Fruit fly (Drosophila melanogaster) whole organism, embryonic: Measurements from ENCODE around the gene CG11426.

Experiments used
- Abd-B ChIP-seq: fragments of 200-800 bp; sonication (Bioruptor generic); optimal IDR thresholded peaks from 2 replicates; lab custom pipeline; 2018; ENCODE audit warnings: missing biosample characterization, mild to moderate bottlenecking, missing genetic modification characterization, moderate library complexity
- Atf-2 ChIP-seq: fragments of 200-800 bp; sonication (Bioruptor generic); optimal IDR thresholded peaks from 2 replicates; lab custom pipeline; 2016; ENCODE audit warnings: missing biosample characterization, missing genetic modification characterization
- Atf3 ChIP-seq: fragments of 200-800 bp; sonication (Bioruptor generic); optimal IDR thresholded peaks from 3 replicates; lab custom pipeline; 2016; ENCODE audit warnings: missing biosample characterization, missing genetic modification characterization
- Bdp1 ChIP-seq: fragments of 200-800 bp; sonication (Bioruptor generic); optimal IDR thresholded peaks from 3 replicates; lab custom pipeline; 2016; ENCODE audit warnings: missing biosample characterization, missing genetic modification characterization
- CG10267 ChIP-seq: fragments of 200-800 bp; sonication (Bioruptor generic); optimal IDR thresholded peaks from 2 replicates; lab custom pipeline; 2018; ENCODE audit warnings: missing biosample characterization, mild to moderate bottlenecking, missing genetic modification characterization, moderate library complexity
- CG10274 ChIP-seq: fragments of 200-800 bp; sonication (Bioruptor generic); optimal IDR thresholded peaks from 3 replicates; lab custom pipeline; 2017; ENCODE audit warnings: missing biosample characterization, mild to moderate bottlenecking, missing genetic modification characterization
- CG10431 ChIP-seq: fragments of 200-800 bp; sonication (Bioruptor generic); optimal IDR thresholded peaks from 3 replicates; lab custom pipeline; 2018; ENCODE audit warnings: missing biosample characterization, mild to moderate bottlenecking, missing genetic modification characterization
- CG11085 ChIP-seq: fragments of 200-800 bp; sonication (Bioruptor generic); IDR thresholded peaks from 2 replicates; pipeline ENCODE4 v1.3.6; 2022; ENCODE audit warnings: missing biosample characterization, missing genetic modification characterization
- CG15073 ChIP-seq: fragments of 200-800 bp; sonication (Bioruptor generic); optimal IDR thresholded peaks from 2 replicates; lab custom pipeline; 2016; ENCODE audit warnings: missing biosample characterization, missing genetic modification characterization
- CG1647 ChIP-seq: fragments of 200-800 bp; sonication (Bioruptor generic); optimal IDR thresholded peaks from 3 replicates; lab custom pipeline; 2016; ENCODE audit warnings: missing biosample characterization, missing genetic modification characterization
- CG16813 ChIP-seq: fragments of 200-800 bp; sonication (Bioruptor generic); IDR thresholded peaks from 3 replicates; pipeline ENCODE4 v1.3.6; 2022; ENCODE audit warnings: missing biosample characterization, missing genetic modification characterization; ENCODE audit not compliant: partially characterized antibody
- CG17385 ChIP-seq: fragments of 200-800 bp; sonication (Bioruptor generic); optimal IDR thresholded peaks from 3 replicates; lab custom pipeline; 2018; ENCODE audit warnings: missing biosample characterization, mild to moderate bottlenecking, missing genetic modification characterization
- CG2116 ChIP-seq: fragments of 200-800 bp; sonication (Bioruptor generic); optimal IDR thresholded peaks from 3 replicates; lab custom pipeline; 2018; ENCODE audit warnings: missing biosample characterization, mild to moderate bottlenecking, missing genetic modification characterization
- CG31224 ChIP-seq: fragments of 200-800 bp; sonication (Bioruptor generic); IDR thresholded peaks from 2 replicates; pipeline ENCODE4 v1.3.6; 2022; ENCODE audit warnings: missing biosample characterization, missing genetic modification characterization
- CG31388 ChIP-seq: fragments of 200-800 bp; sonication (Bioruptor generic); optimal IDR thresholded peaks from 2 replicates; lab custom pipeline; 2016; ENCODE audit warnings: missing biosample characterization, missing genetic modification characterization
- CG31441 ChIP-seq: fragments of 200-800 bp; sonication (Bioruptor generic); IDR thresholded peaks from 2 replicates; pipeline ENCODE4 v1.3.6; 2022; ENCODE audit warnings: missing biosample characterization, missing genetic modification characterization
- CG32532 ChIP-seq: fragments of 200-800 bp; sonication (Bioruptor generic); IDR thresholded peaks from 2 replicates; pipeline ENCODE4 v1.3.6; 2022; ENCODE audit warnings: missing biosample characterization, missing genetic modification characterization
- CG3407 ChIP-seq: fragments of 200-800 bp; sonication (Bioruptor generic); optimal IDR thresholded peaks from 2 replicates; lab custom pipeline; 2018; ENCODE audit warnings: missing biosample characterization, mild to moderate bottlenecking, missing genetic modification characterization
- CG4282 ChIP-seq: fragments of 200-800 bp; sonication (Bioruptor generic); optimal IDR thresholded peaks from 2 replicates; lab custom pipeline; 2016; ENCODE audit warnings: missing biosample characterization, missing genetic modification characterization
- CG4730 ChIP-seq: fragments of 200-800 bp; sonication (Bioruptor generic); IDR thresholded peaks from 2 replicates; pipeline ENCODE4 v1.3.6; 2022; ENCODE audit warnings: missing biosample characterization, missing genetic modification characterization
- CG6683 ChIP-seq: fragments of 200-800 bp; sonication (Bioruptor generic); optimal IDR thresholded peaks from 2 replicates; lab custom pipeline; 2017; ENCODE audit warnings: missing biosample characterization, mild to moderate bottlenecking, missing genetic modification characterization, missing genetic modification reagents
- Dek ChIP-seq: fragments of 200-800 bp; sonication (Bioruptor generic); optimal IDR thresholded peaks from 3 replicates; lab custom pipeline; 2019; ENCODE audit warnings: missing biosample characterization, mild to moderate bottlenecking, missing genetic modification characterization, moderate library complexity
- E2f2 ChIP-seq: fragments of 200-800 bp; sonication (Bioruptor generic); IDR thresholded peaks from 2 replicates; pipeline ENCODE4 v1.3.6; 2022; ENCODE audit warnings: missing biosample characterization, missing genetic modification characterization
- Fer1 ChIP-seq: fragments of 200-800 bp; sonication (Bioruptor generic); optimal IDR thresholded peaks from 2 replicates; lab custom pipeline; 2017; ENCODE audit warnings: missing biosample characterization, mild to moderate bottlenecking, missing genetic modification characterization
- Hey ChIP-seq: fragments of 200-800 bp; sonication (Bioruptor generic); optimal IDR thresholded peaks from 3 replicates; lab custom pipeline; 2018; ENCODE audit warnings: missing biosample characterization, mild to moderate bottlenecking, missing genetic modification characterization
- Hr3 ChIP-seq: fragments of 200-800 bp; sonication (Bioruptor generic); optimal IDR thresholded peaks from 3 replicates; lab custom pipeline; 2016; ENCODE audit warnings: missing biosample characterization, missing genetic modification characterization
- Lhr ChIP-seq: fragments of 200-800 bp; sonication (Bioruptor generic); optimal IDR thresholded peaks from 3 replicates; lab custom pipeline; 2017; ENCODE audit warnings: mild to moderate bottlenecking, missing biosample characterization, missing genetic modification reagents, missing genetic modification characterization
- NK7.1 ChIP-seq: fragments of 200-800 bp; sonication (Bioruptor generic); optimal IDR thresholded peaks from 3 replicates; lab custom pipeline; 2016; ENCODE audit warnings: missing biosample characterization, missing genetic modification characterization
- Neu2 ChIP-seq: fragments of 200-800 bp; sonication (Bioruptor generic); optimal IDR thresholded peaks from 3 replicates; lab custom pipeline; 2016; ENCODE audit warnings: missing biosample characterization, missing genetic modification characterization, borderline replicate concordance
- Opbp ChIP-seq: fragments of 200-800 bp; sonication (Bioruptor generic); IDR thresholded peaks from 3 replicates; pipeline ENCODE4 v1.3.6; 2022; ENCODE audit warnings: missing biosample characterization, missing genetic modification characterization; ENCODE audit not compliant: partially characterized antibody
- Pdp1 ChIP-seq, 2 experiments: fragments of 200-800 bp; sonication (Bioruptor generic); optimal IDR thresholded peaks; 3 replicates each; lab custom pipeline; 2016; ENCODE audit warnings: missing biosample characterization in 2 of 2, missing genetic modification characterization in 2 of 2, mild to moderate bottlenecking in 1 of 2, moderate library complexity in 1 of 2
- Scr ChIP-seq: fragments of 200-800 bp; sonication (Bioruptor generic); IDR thresholded peaks from 2 replicates; pipeline ENCODE4 v1.3.6; 2022; ENCODE audit warnings: missing biosample characterization, missing genetic modification characterization; ENCODE audit not compliant: partially characterized antibody
- Sin3A ChIP-seq: fragments of >200 bp; optimal IDR thresholded peaks from 2 replicates; lab custom pipeline; 2018
- Spps ChIP-seq: fragments of 200-800 bp; sonication (Bioruptor generic); optimal IDR thresholded peaks from 2 replicates; lab custom pipeline; 2018; ENCODE audit warnings: missing biosample characterization, mild to moderate bottlenecking, missing genetic modification characterization
- Ssrp ChIP-seq: fragments of 200-800 bp; sonication (Bioruptor generic); optimal IDR thresholded peaks from 2 replicates; lab custom pipeline; 2018; ENCODE audit warnings: missing biosample characterization, mild to moderate bottlenecking, missing genetic modification characterization, moderate library complexity
- Taf1 ChIP-seq: fragments of 200-800 bp; sonication (Bioruptor generic); IDR thresholded peaks from 2 replicates; pipeline ENCODE4 v1.3.6; 2022; ENCODE audit warnings: missing biosample characterization, missing genetic modification characterization
- Xrp1 ChIP-seq: fragments of 200-800 bp; sonication (Bioruptor generic); IDR thresholded peaks from 2 replicates; pipeline ENCODE4 v1.3.6; 2022; ENCODE audit warnings: missing biosample characterization, missing genetic modification characterization
- croc ChIP-seq: fragments of 200-800 bp; sonication (Bioruptor generic); conservative IDR thresholded peaks from 3 replicates; pipeline ENCODE4 v1.3.6; 2022; ENCODE audit warnings: missing biosample characterization, missing genetic modification characterization
- dan ChIP-seq: fragments of 200-800 bp; sonication (Bioruptor generic); IDR thresholded peaks from 2 replicates; pipeline ENCODE4 v1.3.6; 2022; ENCODE audit warnings: missing biosample characterization, missing genetic modification characterization
- fd96Cb ChIP-seq: fragments of 200-800 bp; sonication (Bioruptor generic); optimal IDR thresholded peaks from 2 replicates; lab custom pipeline; 2018; ENCODE audit warnings: missing biosample characterization, mild to moderate bottlenecking, missing genetic modification characterization, moderate library complexity
- gcm ChIP-seq: fragments of 200-800 bp; sonication (Bioruptor generic); optimal IDR thresholded peaks from 2 replicates; lab custom pipeline; 2019; ENCODE audit warnings: missing biosample characterization, mild to moderate bottlenecking, missing genetic modification characterization, moderate library complexity
- gfzf ChIP-seq: fragments of 200-800 bp; sonication (Bioruptor generic); optimal IDR thresholded peaks from 2 replicates; lab custom pipeline; 2016; ENCODE audit warnings: missing biosample characterization, mild to moderate bottlenecking, missing genetic modification characterization, moderate library complexity
- grau ChIP-seq: fragments of 200-800 bp; optimal IDR thresholded peaks from 3 replicates; lab custom pipeline; 2019; ENCODE audit warnings: missing biosample characterization, mild to moderate bottlenecking, missing genetic modification characterization, moderate library complexity
- ham ChIP-seq: fragments of 200-800 bp; sonication (Bioruptor generic); IDR thresholded peaks from 2 replicates; pipeline ENCODE4 v1.3.6; 2022; ENCODE audit warnings: missing biosample characterization, missing genetic modification characterization
- lbe ChIP-seq: fragments of 200-800 bp; sonication (Bioruptor generic); optimal IDR thresholded peaks from 2 replicates; lab custom pipeline; 2016; ENCODE audit warnings: missing biosample characterization, mild to moderate bottlenecking, missing genetic modification characterization
- lov ChIP-seq, 2 experiments: fragments of 200-800 bp in 1 of 2; fragments of >200 bp in 1 of 2; sonication (Bioruptor generic) in 1 of 2; IDR thresholded peaks in 1 of 2; optimal IDR thresholded peaks in 1 of 2; 2 replicates in 1 of 2; 3 replicates in 1 of 2; pipeline versions ENCODE4 v1.3.6 to Lab custom; 2017 to 2022; ENCODE audit warnings: missing biosample characterization in 1 of 2, missing genetic modification characterization in 1 of 2
- nau ChIP-seq: fragments of 200-800 bp; sonication (Bioruptor generic); optimal IDR thresholded peaks from 3 replicates; lab custom pipeline; 2017; ENCODE audit warnings: missing biosample characterization, mild to moderate bottlenecking, missing genetic modification characterization, missing genetic modification reagents
- onecut ChIP-seq: fragments of 200-800 bp; sonication (Bioruptor generic); IDR thresholded peaks from 2 replicates; pipeline ENCODE4 v1.3.6; 2022; ENCODE audit warnings: missing biosample characterization, missing genetic modification characterization
- pho ChIP-seq: fragments of 200-800 bp; sonication (Bioruptor generic); optimal IDR thresholded peaks from 2 replicates; lab custom pipeline; 2016; ENCODE audit warnings: missing biosample characterization, missing genetic modification characterization
- sr ChIP-seq: fragments of 200-800 bp; sonication (Bioruptor generic); IDR thresholded peaks from 3 replicates; pipeline ENCODE4 v1.3.6; 2022; ENCODE audit warnings: missing biosample characterization, missing genetic modification characterization
- sug ChIP-seq: fragments of 200-800 bp; optimal IDR thresholded peaks from 2 replicates; lab custom pipeline; 2019; ENCODE audit warnings: missing biosample characterization, mild to moderate bottlenecking, missing genetic modification characterization, moderate library complexity
- vfl ChIP-seq: fragments of 200-800 bp; sonication (Bioruptor generic); optimal IDR thresholded peaks from 2 replicates; lab custom pipeline; 2016; ENCODE audit warnings: missing biosample characterization, missing genetic modification characterization

The CG11426 gene

dm6 chr3L:22458271-22458670, 12.1 kb upstream of the CG11426 start (continued):
- TF ChIP-seq CG31388 (GFP tag; lab: Kevin White, UChicago) (no peak), CG1647 (GFP tag; lab: Kevin White, UChicago) (no peak), CG2116 (GFP tag; lab: Kevin White, UChicago) (no peak), Hr3 (GFP tag; lab: Kevin White, UChicago) (no peak), CG11085 (GFP tag; lab: Robert Waterston, UW) (no peak), fd96Cb (tag; lab: Kevin White, UChicago) (no peak), sug (tag; lab: Kevin White, UChicago) (peak; percentile 96), Scr (no peak), CG10267 (tag; lab: Kevin White, UChicago) (no peak), CG10431 (GFP tag; lab: Kevin White, UChicago) (no peak), CG31224 (GFP tag; lab: Robert Waterston, UW) (no peak), CG15073 (GFP tag; lab: Kevin White, UChicago) (no peak), Taf1 (GFP tag; lab: Robert Waterston, UW) (no peak), CG3407 (GFP tag; lab: Kevin White, UChicago) (no peak), Bdp1 (no peak), sr (GFP tag; lab: Robert Waterston, UW) (no peak), Lhr (GFP tag; lab: Kevin White, UChicago) (no peak), CG31441 (GFP tag; lab: Robert Waterston, UW) (no peak), nau (GFP tag; lab: Kevin White, UChicago) (no peak), vfl (no peak), Xrp1 (GFP tag; lab: Robert Waterston, UW) (no peak), Atf3 (GFP tag; lab: Kevin White, UChicago) (no peak), CG32532 (GFP tag; lab: Robert Waterston, UW) (no peak), Atf-2 (GFP tag; lab: Kevin White, UChicago) (no peak), E2f2 (GFP tag; lab: Robert Waterston, UW) (no peak), NK7.1 (GFP tag; lab: Kevin White, UChicago) (no peak), ham (GFP tag; lab: Robert Waterston, UW) (no peak), pho (GFP tag; lab: Kevin White, UChicago) (no peak), onecut (GFP tag; lab: Robert Waterston, UW) (no peak), CG17385 (GFP tag; lab: Kevin White, UChicago) (no peak), Pdp1 (GFP tag; optimal IDR thresholded peaks at IDR 0.05; lab: Kevin White, UChicago) (peak in 1 of 2 experiments; percentile 49), Fer1 (no peak), Spps (tag; lab: Kevin White, UChicago) (no peak), CG6683 (GFP tag; lab: Kevin White, UChicago) (no peak), grau (tag; lab: Kevin White, UChicago) (no peak), Sin3A (lab: Kevin White, UChicago) (no peak), CG16813 (GFP tag; lab: Robert Waterston, UW) (no peak), lov (optimal IDR thresholded peaks at IDR 0.05; lab: Kevin White, UChicago) (no peak), lov (GFP tag; IDR thresholded peaks at IDR 0.05; lab: Robert Waterston, UW) (no peak), croc (no peak), dan (GFP tag; lab: Robert Waterston, UW) (no peak), Neu2 (no peak), Ssrp (tag; lab: Kevin White, UChicago) (no peak), Abd-B (no peak), gfzf (no peak), CG10274 (GFP tag; lab: Kevin White, UChicago) (no peak), gcm (no peak), Hey (tag; lab: Kevin White, UChicago) (peak; percentile 54), Opbp (GFP tag; lab: Robert Waterston, UW) (no peak), lbe (GFP tag; lab: Kevin White, UChicago) (no peak), CG4730 (GFP tag; lab: Robert Waterston, UW) (no peak), CG4282 (GFP tag; lab: Kevin White, UChicago) (no peak), Dek (tag; lab: Kevin White, UChicago) (no peak)
